Worm (Caenorhabditis elegans): ENCODE measurements around the gene efhc-1.

- TF ChIP-seq nhr-12 (tag; optimal IDR thresholded peaks at IDR 0.05) (no peak), elt-3 (tag; optimal IDR thresholded peaks at IDR 0.05) (no peak), unc-62 (GFP tag; optimal IDR thresholded peaks at IDR 0.05) (no peak), lin-39 (tag; optimal IDR thresholded peaks at IDR 0.05) (no peak)
Observed at ce11 chrX:10336138-10336537, 22.0 kb upstream of the efhc-1 start, which contains the start of gene idpa-3.

Data from whole organism, L2 larva.